Fruit fly (Drosophila melanogaster) whole organism: ENCODE data around the gene CG4613.

Experiments used
- CG8478 ChIP-seq: fragments of >200 bp; optimal IDR thresholded peaks from 2 replicates; lab custom pipeline; 2018; ENCODE audit warnings: inconsistent platforms
- Dll ChIP-seq: fragments of >200 bp; optimal IDR thresholded peaks from 2 replicates; lab custom pipeline; 2017
- pan ChIP-seq: fragments of >200 bp; optimal IDR thresholded peaks from 2 replicates; lab custom pipeline; 2017
- psq ChIP-seq: fragments of >200 bp; optimal IDR thresholded peaks from 2 replicates; lab custom pipeline; 2017
- usp ChIP-seq: fragments of >200 bp; optimal IDR thresholded peaks from 2 replicates; lab custom pipeline; 2017; ENCODE audit warnings: missing biosample characterization, missing genetic modification characterization, mixed read lengths

- no peak for TF ChIP-seq psq (lab: Kevin White, UChicago)
- TF ChIP-seq usp (GFP tag; lab: Kevin White, UChicago), result no peak
- no peak for TF ChIP-seq CG8478 (lab: Kevin White, UChicago)
- no peak for TF ChIP-seq Dll (lab: Kevin White, UChicago)
- no peak for TF ChIP-seq pan (lab: Kevin White, UChicago)
Measured at dm6 chr3L:14485401-14485800, 36.1 kb downstream of the CG4613 start.
